Worm (Caenorhabditis elegans): ENCODE measurements around the gene C28A5.2.
A peak's percentile ranks its signal among the peaks of the same experiment; 100 is the strongest.

The C28A5.2 gene

DNA sequence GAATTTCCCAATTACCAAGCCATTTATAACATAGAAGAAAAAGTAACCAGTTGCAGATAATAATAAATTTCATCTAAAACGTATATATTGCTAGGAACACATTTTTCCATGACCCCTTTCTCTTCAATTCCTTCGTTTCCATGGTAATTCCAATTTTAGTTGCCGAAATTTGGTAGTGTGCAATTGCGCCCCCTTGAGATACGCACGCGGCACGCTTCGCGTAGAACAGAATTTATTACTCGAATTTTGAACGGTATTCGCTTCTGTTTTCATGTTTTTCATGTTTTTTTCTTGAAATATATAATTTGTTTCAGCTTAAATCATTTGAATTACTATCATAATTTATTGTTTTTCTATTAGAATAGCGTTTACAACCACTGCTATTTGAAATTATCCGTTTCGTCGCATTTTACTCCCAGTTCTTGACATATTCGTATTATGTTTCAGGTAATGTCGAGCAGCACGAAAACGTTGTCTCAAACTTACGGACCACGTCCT, 35.0 kb downstream of the C28A5.2 start, which contains the start of the genes R07E5.17 and snfc-5:
Gene R07E5.17, minus strand, starts transcription at position 98 of the 498 bp plus-strand sequence.
Gene snfc-5, plus strand, starts transcription at position 448 of the 498 bp plus-strand sequence.
- 0 out of 2 replicates have a peak, but pooled peaks have one; percentile 28 for TF ChIP-seq dox-1 (GFP tag; IDR thresholded peaks at IDR 0.05)
- TF ChIP-seq madf-10 (tag; optimal IDR thresholded peaks at IDR 0.05): no peak
- TF ChIP-seq B0019.2 (GFP tag; conservative IDR thresholded peaks at IDR 0.05): no peak
- TF ChIP-seq hmg-1.2 (GFP tag; IDR thresholded peaks at IDR 0.05): peak; percentile 15; the same call in 1 of the 2 replicates
- 0 out of 2 replicates have a peak, but pooled peaks have one; percentile 22 for TF ChIP-seq mcd-1 (GFP tag; IDR thresholded peaks at IDR 0.05)
- no peak for TF ChIP-seq lsl-1 (GFP tag; optimal IDR thresholded peaks at IDR 0.05)
- no peak for TF ChIP-seq snpc-3.4 (tag; optimal IDR thresholded peaks at IDR 0.05)
- TF ChIP-seq F23B12.7 (tag; optimal IDR thresholded peaks at IDR 0.05; ENCODE audit: insufficient read depth): peak; percentile 32
- no peak for TF ChIP-seq F10E7.11 (tag; optimal IDR thresholded peaks at IDR 0.05)
- no peak for TF ChIP-seq F57A8.1 (GFP tag; optimal IDR thresholded peaks at IDR 0.05)
- TF ChIP-seq akir-1 (GFP tag; optimal IDR thresholded peaks at IDR 0.05): no peak
- TF ChIP-seq lin-40 (tag; optimal IDR thresholded peaks at IDR 0.05): no peak
- TF ChIP-seq lin-26 (GFP tag; IDR thresholded peaks at IDR 0.05): no peak
- no peak for TF ChIP-seq ztf-22 (GFP tag; optimal IDR thresholded peaks at IDR 0.05)
- TF ChIP-seq bed-1 (GFP tag; IDR thresholded peaks at IDR 0.05): no peak
- TF ChIP-seq Y79H2A.3 (GFP tag; conservative IDR thresholded peaks at IDR 0.05): no peak
- TF ChIP-seq tlf-1 (GFP tag; optimal IDR thresholded peaks at IDR 0.05): no peak
- no peak for TF ChIP-seq ztf-25 (GFP tag; IDR thresholded peaks at IDR 0.05)
- TF ChIP-seq attf-5 (GFP tag; optimal IDR thresholded peaks at IDR 0.05): peak; percentile 68
- TF ChIP-seq snpc-1.1 (tag; optimal IDR thresholded peaks at IDR 0.05; ENCODE audit: insufficient read depth): no peak
- no peak for TF ChIP-seq sea-2 (GFP tag; IDR thresholded peaks at IDR 0.05)
- TF ChIP-seq ama-1 (optimal IDR thresholded peaks at IDR 0.05): no peak
- no peak for TF ChIP-seq ama-1 (GFP tag; optimal IDR thresholded peaks at IDR 0.05)
- TF ChIP-seq tbx-9 (tag; optimal IDR thresholded peaks at IDR 0.05; ENCODE audit: borderline replicate concordance): no peak
- no peak for TF ChIP-seq ceh-79 (tag; optimal IDR thresholded peaks at IDR 0.05)
- TF ChIP-seq madf-3 (GFP tag; IDR thresholded peaks at IDR 0.05): peak; percentile 92

DNA sequence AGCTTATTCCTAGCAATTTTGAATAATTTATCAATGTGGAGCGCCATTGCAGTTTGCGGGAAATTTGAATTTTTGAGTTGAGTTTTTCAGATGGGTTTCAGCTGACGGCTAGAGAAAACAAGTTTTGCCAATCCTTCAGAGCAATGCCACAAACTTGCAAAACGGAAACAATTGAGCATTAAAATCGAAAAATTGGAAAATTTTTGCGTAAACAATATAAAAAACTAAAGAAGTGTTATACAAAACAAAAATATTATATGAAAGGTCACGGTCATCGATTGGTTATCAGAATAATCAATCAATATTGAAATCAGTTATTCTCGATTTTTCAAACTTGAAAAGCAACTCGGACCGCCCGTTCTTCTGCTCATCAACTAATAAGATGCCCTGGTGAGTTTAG, 38.2 kb downstream of the C28A5.2 start, which contains the start of gene R07E5.15:
Gene R07E5.15, plus strand, starts transcription at position 301 of the 400 bp plus-strand sequence.
- TF ChIP-seq chd-7 (tag; optimal IDR thresholded peaks at IDR 0.05) (no peak), cebp-1 (GFP tag; IDR thresholded peaks at IDR 0.05) (no peak), cebp-1 (tag; optimal IDR thresholded peaks at IDR 0.05) (no peak), nfya-2 (GFP tag; IDR thresholded peaks at IDR 0.05) (no peak), Y95B8A.8 (GFP tag; IDR thresholded peaks at IDR 0.05) (no peak), B0035.1 (tag; optimal IDR thresholded peaks at IDR 0.05) (no peak), die-1 (tag; optimal IDR thresholded peaks at IDR 0.05) (no peak), nfya-1 (tag; optimal IDR thresholded peaks at IDR 0.05; ENCODE audit: borderline replicate concordance, insufficient read depth) (no peak), hsf-1 (GFP tag; IDR thresholded peaks at IDR 0.05) (no peak), ceh-58 (GFP tag; IDR thresholded peaks at IDR 0.05) (no peak), ztf-6 (GFP tag; IDR thresholded peaks at IDR 0.05) (no peak), zim-3 (tag; optimal IDR thresholded peaks at IDR 0.05) (no peak), D2030.7 (GFP tag; IDR thresholded peaks at IDR 0.05) (no peak), attf-3 (GFP tag; conservative IDR thresholded peaks at IDR 0.05) (no peak), F57C9.4 (tag; optimal IDR thresholded peaks at IDR 0.05) (no peak), F37B4.10 (GFP tag; IDR thresholded peaks at IDR 0.05) (no peak), F55B11.4 (tag; optimal IDR thresholded peaks at IDR 0.05; ENCODE audit: borderline replicate concordance, insufficient read depth) (no peak), lir-1 (GFP tag; conservative IDR thresholded peaks at IDR 0.05) (no peak), F10E7.11 (tag; optimal IDR thresholded peaks at IDR 0.05) (no peak), lsl-1 (GFP tag; optimal IDR thresholded peaks at IDR 0.05) (no peak)
